Worm (Caenorhabditis elegans): ENCODE data around the gene F41E6.8.

ce11 chrV:8641266-8641665 lies 39.9 kb upstream of the F41E6.8 start, which contains the start of gene F28A12.3:
- TF ChIP-seq sma-3 (GFP tag; optimal IDR thresholded peaks at IDR 0.05) (no peak), lsy-2 (tag; optimal IDR thresholded peaks at IDR 0.05) (no peak), unc-39 (tag; optimal IDR thresholded peaks at IDR 0.05) (no peak)

Measured in whole organism, L2 larva.